Fruit fly (Drosophila melanogaster): ENCODE results near the gene ppk18.

dm6 chr2L:9749745-9750144 is 21.1 kb downstream of the ppk18 start, which contains the start of gene Cyp4e3:
- TF ChIP-seq psq (optimal IDR thresholded peaks at IDR 0.05) (no peak), EcR (GFP tag; optimal IDR thresholded peaks at IDR 0.05) (no peak), pan (optimal IDR thresholded peaks at IDR 0.05) (no peak), CG8478 (optimal IDR thresholded peaks at IDR 0.05) (no peak), Dll (optimal IDR thresholded peaks at IDR 0.05) (no peak)

Measured in whole organism.